Worm (Caenorhabditis elegans) whole organism, L4 larva: ENCODE results near the gene Y105C5B.11.
"Not testable (repeated sequence)": the region's sequence is repeated elsewhere in the genome, so short reads cannot be mapped to it uniquely, and the experiment has no call there.

Source experiments
- D1046.2 ChIP-seq: fragments of 200-800 bp; sonication (Bioruptor generic); IDR thresholded peaks from 2 replicates; pipeline ENCODE4 v1.3.6; 2022; ENCODE audit warnings: missing genetic modification characterization, missing compliant biosample characterization
- F26F4.8 ChIP-seq: fragments of 200-800 bp; sonication (Bioruptor generic); conservative IDR thresholded peaks from 2 replicates; pipeline ENCODE4 v1.3.6; 2022; ENCODE audit warnings: missing genetic modification characterization, missing compliant biosample characterization
- T26A8.4 ChIP-seq: fragments of 200-800 bp; sonication (Bioruptor generic); IDR thresholded peaks from 2 replicates; pipeline ENCODE4 v1.3.6; 2022; ENCODE audit warnings: missing genetic modification characterization, missing compliant biosample characterization
- Y105C5A.15 ChIP-seq: fragments of 200-800 bp; sonication (Bioruptor generic); IDR thresholded peaks from 2 replicates; pipeline ENCODE4 v1.3.6; 2022; ENCODE audit warnings: missing genetic modification characterization, missing compliant biosample characterization
- Y48G9A.11 ChIP-seq: fragments of 200-800 bp; sonication (Bioruptor generic); IDR thresholded peaks from 2 replicates; pipeline ENCODE4 v1.3.6; 2022; ENCODE audit warnings: missing genetic modification reagents, missing genetic modification characterization, missing compliant biosample characterization
- Y5F2A.4 ChIP-seq: fragments of 200-800 bp; sonication (Bioruptor generic); optimal IDR thresholded peaks from 2 replicates; lab custom pipeline; 2018; ENCODE audit warnings: mild to moderate bottlenecking, missing genetic modification characterization, missing compliant biosample characterization
- ZK337.2 ChIP-seq: fragments of 200-800 bp; sonication (Bioruptor generic); IDR thresholded peaks from 2 replicates; pipeline ENCODE4 v1.3.6; 2022; ENCODE audit warnings: missing genetic modification reagents, missing genetic modification characterization, missing compliant biosample characterization
- aha-1 ChIP-seq: fragments of 150-350 bp; peaks from one replicate; lab custom pipeline; 2014; ENCODE audit warnings: missing biosample characterization, missing genetic modification characterization
- arid-1 ChIP-seq: fragments of 200-800 bp; sonication (Bioruptor generic); conservative IDR thresholded peaks from 2 replicates; pipeline ENCODE4 v1.3.6; 2022; ENCODE audit warnings: missing genetic modification reagents, missing genetic modification characterization, missing compliant biosample characterization
- ceh-20 ChIP-seq: fragments of 200-800 bp; sonication (Bioruptor generic); IDR thresholded peaks from 2 replicates; pipeline ENCODE4 v1.3.6; 2022; ENCODE audit warnings: missing genetic modification reagents, missing genetic modification characterization, missing compliant biosample characterization
- ceh-44 ChIP-seq: fragments of 200-800 bp; sonication (Bioruptor generic); IDR thresholded peaks from 2 replicates; pipeline ENCODE4 v1.3.6; 2022; ENCODE audit warnings: missing genetic modification reagents, missing genetic modification characterization, missing compliant biosample characterization
- ceh-62 ChIP-seq: sonication (generic microtip); optimal IDR thresholded peaks from 2 replicates; lab custom pipeline; 2017; ENCODE audit warnings: missing biosample characterization, missing genetic modification characterization
- ctbp-1 ChIP-seq: fragments of 200-800 bp; sonication (Bioruptor generic); IDR thresholded peaks from 2 replicates; pipeline ENCODE4 v1.3.6; 2022; ENCODE audit warnings: missing genetic modification reagents, missing genetic modification characterization, missing compliant biosample characterization
- daf-16 ChIP-seq, 3 experiments: sonication (generic microtip); optimal IDR thresholded peaks; 2 replicates each; lab custom pipeline; 2016 to 2017; ENCODE audit warnings: missing genetic modification characterization in 3 of 3, missing genetic modification reagents in 3 of 3, mild to moderate bottlenecking in 2 of 3, missing compliant biosample characterization in 2 of 3, missing biosample characterization in 1 of 3, moderate library complexity in 1 of 3
- daf-19 ChIP-seq: fragments of 200-800 bp; sonication (Bioruptor generic); conservative IDR thresholded peaks from 2 replicates; pipeline ENCODE4 v1.3.6; 2022; ENCODE audit warnings: missing genetic modification characterization, missing compliant biosample characterization
- dmd-6 ChIP-seq: fragments of 200-800 bp; sonication (Bioruptor generic); IDR thresholded peaks from 2 replicates; pipeline ENCODE4 v1.3.6; 2022; ENCODE audit warnings: missing genetic modification reagents, missing genetic modification characterization, missing compliant biosample characterization
- dmd-8 ChIP-seq: fragments of 200-800 bp; sonication (Bioruptor generic); IDR thresholded peaks from 2 replicates; pipeline ENCODE4 v1.3.6; 2022; ENCODE audit warnings: missing genetic modification characterization, missing compliant biosample characterization
- dmd-9 ChIP-seq: fragments of 200-800 bp; sonication (Bioruptor generic); IDR thresholded peaks from 2 replicates; pipeline ENCODE4 v1.3.6; 2022; ENCODE audit warnings: missing genetic modification reagents, missing genetic modification characterization, missing compliant biosample characterization
- duxl-1 ChIP-seq: sonication (generic microtip); optimal IDR thresholded peaks from 2 replicates; lab custom pipeline; 2016; ENCODE audit warnings: mild to moderate bottlenecking, missing genetic modification characterization, moderate library complexity, missing compliant biosample characterization; ENCODE audit not compliant: poor library complexity
- egl-43 ChIP-seq: fragments of 200-800 bp; sonication (Bioruptor generic); IDR thresholded peaks from 2 replicates; pipeline ENCODE4 v1.3.6; 2022; ENCODE audit warnings: missing genetic modification reagents, missing genetic modification characterization, missing compliant biosample characterization
- hmg-1.1 ChIP-seq: fragments of 200-800 bp; sonication (Bioruptor generic); IDR thresholded peaks from 2 replicates; pipeline ENCODE4 v1.3.6; 2022; ENCODE audit warnings: missing genetic modification reagents, missing genetic modification characterization, missing compliant biosample characterization
- lim-7 ChIP-seq: fragments of 200-800 bp; sonication (Bioruptor generic); IDR thresholded peaks from 2 replicates; pipeline ENCODE4 v1.3.6; 2022; ENCODE audit warnings: missing genetic modification characterization, missing compliant biosample characterization
- lin-1 ChIP-seq: fragments of 200-800 bp; sonication (Bioruptor generic); IDR thresholded peaks from 2 replicates; pipeline ENCODE4 v1.3.6; 2022; ENCODE audit warnings: missing genetic modification reagents, missing genetic modification characterization, missing compliant biosample characterization
- lin-38 ChIP-seq: fragments of 200-800 bp; sonication (Bioruptor generic); IDR thresholded peaks from 2 replicates; pipeline ENCODE4 v1.3.6; 2022; ENCODE audit warnings: missing genetic modification reagents, missing genetic modification characterization, missing compliant biosample characterization
- lir-3 ChIP-seq: sonication (generic microtip); optimal IDR thresholded peaks from 2 replicates; lab custom pipeline; 2016; ENCODE audit warnings: mild to moderate bottlenecking, missing genetic modification characterization, missing compliant biosample characterization
- madf-5 ChIP-seq, 2 experiments: fragments of 200-800 bp; sonication (Bioruptor generic); IDR thresholded peaks; 2 replicates each; pipeline ENCODE4 v1.3.6; 2022; ENCODE audit warnings: missing compliant biosample characterization in 2 of 2, missing genetic modification characterization in 2 of 2
- madf-9 ChIP-seq: fragments of 200-800 bp; sonication (Bioruptor generic); conservative IDR thresholded peaks from 2 replicates; pipeline ENCODE4 v1.3.6; 2022; ENCODE audit warnings: missing genetic modification reagents, missing genetic modification characterization, missing compliant biosample characterization
- mdt-29 ChIP-seq: fragments of 200-800 bp; sonication (Bioruptor generic); IDR thresholded peaks from 2 replicates; pipeline ENCODE4 v1.3.6; 2022; ENCODE audit warnings: missing genetic modification reagents, missing genetic modification characterization, missing compliant biosample characterization
- mxl-3 ChIP-seq: fragments of 200-800 bp; sonication (Bioruptor generic); optimal IDR thresholded peaks from 2 replicates; lab custom pipeline; 2018; ENCODE audit warnings: mild to moderate bottlenecking, missing genetic modification characterization, missing compliant biosample characterization
- nhr-41 ChIP-seq: fragments of 200-800 bp; sonication (Bioruptor generic); IDR thresholded peaks from 2 replicates; pipeline ENCODE4 v1.3.6; 2022; ENCODE audit warnings: missing genetic modification reagents, missing genetic modification characterization, missing compliant biosample characterization
- nhr-6 ChIP-seq: fragments of 150-350 bp; optimal IDR thresholded peaks from 2 replicates; lab custom pipeline; 2014; ENCODE audit warnings: missing biosample characterization, missing genetic modification characterization
- pha-4 ChIP-seq, 2 experiments: fragments of 150-350 bp in 1 of 2; fragments of 200-800 bp in 1 of 2; sonication (Bioruptor generic) in 1 of 2; IDR thresholded peaks in 1 of 2; optimal IDR thresholded peaks in 1 of 2; 2 replicates each; pipeline versions ENCODE4 v1.3.6 to Lab custom; 2014 to 2022; ENCODE audit warnings: missing genetic modification characterization in 2 of 2, missing genetic modification reagents in 2 of 2, missing biosample characterization in 1 of 2, missing compliant biosample characterization in 1 of 2
- saeg-2 ChIP-seq: fragments of 200-800 bp; sonication (Bioruptor generic); IDR thresholded peaks from 2 replicates; pipeline ENCODE4 v1.3.6; 2022; ENCODE audit warnings: missing genetic modification reagents, missing genetic modification characterization, missing compliant biosample characterization
- snpc-1.2 ChIP-seq: fragments of 200-800 bp; sonication (Bioruptor generic); IDR thresholded peaks from 2 replicates; pipeline ENCODE4 v1.3.6; 2022; ENCODE audit warnings: missing genetic modification reagents, missing genetic modification characterization, missing compliant biosample characterization
- spr-1 ChIP-seq: sonication (generic microtip); optimal IDR thresholded peaks from 2 replicates; lab custom pipeline; 2016; ENCODE audit warnings: mild to moderate bottlenecking, missing genetic modification characterization, missing compliant biosample characterization
- tra-1 ChIP-seq: fragments of 200-800 bp; sonication (Bioruptor generic); IDR thresholded peaks from 2 replicates; pipeline ENCODE4 v1.3.6; 2022; ENCODE audit warnings: missing genetic modification reagents, missing genetic modification characterization, missing compliant biosample characterization
- vab-7 ChIP-seq: fragments of 200-800 bp; sonication (Bioruptor generic); IDR thresholded peaks from 2 replicates; pipeline ENCODE4 v1.3.6; 2022; ENCODE audit warnings: missing genetic modification reagents, missing genetic modification characterization, missing compliant biosample characterization
- zfp-3 ChIP-seq: fragments of 200-800 bp; sonication (Bioruptor generic); conservative IDR thresholded peaks from 2 replicates; pipeline ENCODE4 v1.3.6; 2022; ENCODE audit warnings: missing genetic modification reagents, missing genetic modification characterization, missing compliant biosample characterization

The Y105C5B.11 gene

ce11 chrIV:15937088-15937487 is 4.2 kb downstream of the Y105C5B.11 start:
- TF ChIP-seq ceh-44 (GFP tag; lab: Robert Waterston, UW) (no peak), snpc-1.2 (GFP tag; lab: Robert Waterston, UW) (peak; percentile 63)

- TF ChIP-seq mxl-3 (GFP tag; lab: Kevin White, UChicago) (no peak), ceh-62 (tag; lab: Kevin White, UChicago) (no peak), daf-16 (GFP tag; optimal IDR thresholded peaks at IDR 0.05; lab: Kevin White, UChicago) (no peak), daf-16 (tag; optimal IDR thresholded peaks at IDR 0.05; lab: Kevin White, UChicago) (no peak)
Observed at ce11 chrIV:15933814-15934213, 7.5 kb downstream of the Y105C5B.11 start, which contains the start of gene srv-16. Gene srv-16 (minus strand): TSS chrIV:15933914.

- TF ChIP-seq hmg-1.1 (GFP tag; lab: Robert Waterston, UW) (peak; percentile 46; the same call in 1 of the 2 replicates), Y105C5A.15 (GFP tag; lab: Robert Waterston, UW) (peak; percentile 84; the same call in 1 of the 2 replicates), pha-4 (GFP tag; IDR thresholded peaks at IDR 0.05; lab: Robert Waterston, UW) (peak; percentile 69; the same call in 1 of the 2 replicates), zfp-3 (GFP tag; lab: Robert Waterston, UW) (peak; percentile 58; the same call in 1 of the 2 replicates), snpc-1.2 (GFP tag; lab: Robert Waterston, UW) (peak; percentile 98), mxl-3 (GFP tag; lab: Kevin White, UChicago) (peak; percentile 41), daf-16 (GFP tag; optimal IDR thresholded peaks at IDR 0.05; lab: Kevin White, UChicago) (peak; percentile 17 to 24), daf-16 (tag; optimal IDR thresholded peaks at IDR 0.05; lab: Kevin White, UChicago) (peak; percentile 67), spr-1 (peak; percentile 12), dmd-8 (peak; percentile 87), F26F4.8 (GFP tag; lab: Robert Waterston, UW) (peak; percentile 63), Y5F2A.4 (GFP tag; lab: Kevin White, UChicago) (peak; percentile 36), ceh-20 (GFP tag; lab: Robert Waterston, UW) (0 out of 2 replicates have a peak, but pooled peaks have one; percentile 21), madf-9 (GFP tag; lab: Robert Waterston, UW) (0 out of 2 replicates have a peak, but pooled peaks have one; percentile 34), lir-3 (tag; lab: Kevin White, UChicago) (peak; percentile 29), aha-1 (tag; lab: Kevin White, UChicago) (peak; percentile 80), T26A8.4 (GFP tag; lab: Robert Waterston, UW) (peak; percentile 73), ctbp-1 (GFP tag; lab: Robert Waterston, UW) (peak; percentile 61), nhr-41 (0 out of 2 replicates have a peak, but pooled peaks have one; percentile 21), arid-1 (peak; percentile 69), Y48G9A.11 (GFP tag; lab: Robert Waterston, UW) (peak; percentile 44; the same call in 1 of the 2 replicates), ceh-44 (GFP tag; lab: Robert Waterston, UW) (peak; percentile 9; the same call in 1 of the 2 replicates), lim-7 (GFP tag; lab: Robert Waterston, UW) (peak; percentile 85), lin-1 (GFP tag; lab: Robert Waterston, UW) (peak; percentile 80), daf-19 (GFP tag; lab: Robert Waterston, UW) (peak; percentile 52; the same call in 1 of the 2 replicates), mdt-29 (GFP tag; lab: Robert Waterston, UW) (peak; percentile 66; the same call in 1 of the 2 replicates), madf-5 (GFP tag; IDR thresholded peaks at IDR 0.05; lab: Robert Waterston, UW) (peak; percentile 35 to 74; a peak in 1 of 4 replicates), saeg-2 (GFP tag; lab: Robert Waterston, UW) (peak; percentile 26; the same call in 1 of the 2 replicates), duxl-1 (tag; lab: Kevin White, UChicago) (peak; percentile 37), nhr-6 (tag; lab: Kevin White, UChicago) (peak; percentile 11), dmd-9 (GFP tag; lab: Robert Waterston, UW) (0 out of 2 replicates have a peak, but pooled peaks have one; percentile 52), D1046.2 (GFP tag; lab: Robert Waterston, UW) (peak; percentile 75; the same call in 1 of the 2 replicates), lin-38 (GFP tag; lab: Robert Waterston, UW) (peak; percentile 66; the same call in 1 of the 2 replicates), vab-7 (GFP tag; lab: Robert Waterston, UW) (peak; percentile 78), dmd-6 (GFP tag; lab: Robert Waterston, UW) (peak; percentile 41), tra-1 (GFP tag; lab: Robert Waterston, UW) (peak; percentile 36; the same call in 1 of the 2 replicates), egl-43 (GFP tag; lab: Robert Waterston, UW) (peak; percentile 83), ZK337.2 (GFP tag; lab: Robert Waterston, UW) (peak; percentile 40; the same call in 1 of the 2 replicates)
- TF ChIP-seq pha-4 (tag; optimal IDR thresholded peaks at IDR 0.05; lab: Kevin White, UChicago): not testable (repeated sequence)
Observed at ce11 chrIV:15933100-15933499, 8.2 kb downstream of the Y105C5B.11 start.
